Worm (Caenorhabditis elegans) whole organism, early embryonic: Measurements from ENCODE around the gene srg-59.

ENCODE experiments used
- B0310.2 ChIP-seq: sonication (generic microtip); optimal IDR thresholded peaks from 2 replicates; lab custom pipeline; 2016; ENCODE audit warnings: mild to moderate bottlenecking, missing genetic modification characterization, missing compliant biosample characterization
- F13C5.2 ChIP-seq: sonication (generic microtip); optimal IDR thresholded peaks from 2 replicates; lab custom pipeline; 2017; ENCODE audit warnings: mild to moderate bottlenecking, missing genetic modification characterization, inconsistent platforms, missing compliant biosample characterization
- ama-1 ChIP-seq: fragments of 150-350 bp; optimal IDR thresholded peaks from 2 replicates; lab custom pipeline; 2014
- ceh-13 ChIP-seq: fragments of 200-800 bp; sonication (Bioruptor generic); optimal IDR thresholded peaks from 2 replicates; lab custom pipeline; 2018; ENCODE audit warnings: mild to moderate bottlenecking, missing genetic modification characterization, missing compliant biosample characterization
- ceh-36 ChIP-seq: sonication (generic microtip); optimal IDR thresholded peaks from 2 replicates; lab custom pipeline; 2016; ENCODE audit warnings: missing genetic modification characterization, inconsistent platforms, missing compliant biosample characterization
- ets-7 ChIP-seq: sonication (generic microtip); optimal IDR thresholded peaks from 2 replicates; lab custom pipeline; 2016; ENCODE audit warnings: missing genotype, missing genetic modification characterization, missing compliant biosample characterization
- flt-1 ChIP-seq: fragments of 200-800 bp; sonication (Bioruptor generic); IDR thresholded peaks from 2 replicates; pipeline ENCODE4 v1.3.6; 2022; ENCODE audit warnings: missing genetic modification characterization, missing compliant biosample characterization
- hmbx-1 ChIP-seq: sonication (generic microtip); optimal IDR thresholded peaks from 2 replicates; lab custom pipeline; 2016; ENCODE audit warnings: mild to moderate bottlenecking, missing genetic modification characterization, missing compliant biosample characterization
- tbx-11 ChIP-seq: fragments of 200-800 bp; sonication (Bioruptor generic); IDR thresholded peaks from 2 replicates; pipeline ENCODE4 v1.3.6; 2022; ENCODE audit warnings: missing genetic modification characterization, missing compliant biosample characterization

DNA sequence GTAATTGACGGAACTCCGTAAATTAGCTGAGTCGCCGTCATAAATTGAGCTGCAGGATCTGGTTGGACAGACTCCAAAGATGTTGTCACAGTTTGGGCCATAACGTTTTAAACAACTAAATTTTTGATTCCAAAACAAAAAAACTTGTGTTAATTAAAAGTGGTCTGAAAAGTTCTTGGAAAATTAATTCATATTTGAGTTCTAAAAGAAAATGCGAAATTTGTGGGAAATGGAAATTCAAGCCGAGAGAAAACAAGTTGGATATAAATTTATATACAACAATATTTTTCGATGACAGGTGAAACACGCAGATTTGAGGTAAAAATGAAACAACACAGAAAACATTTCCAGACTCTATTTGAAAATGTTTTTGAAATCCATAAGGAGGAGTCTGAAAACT is at the start of gene srg-59:
- TF ChIP-seq flt-1 (GFP tag; lab: Robert Waterston, UW) (no peak), hmbx-1 (tag; lab: Kevin White, UChicago) (no peak), ets-7 (tag; lab: Kevin White, UChicago) (no peak), ama-1 (lab: Kevin White, UChicago) (no peak), ceh-13 (no peak), ceh-36 (tag; lab: Kevin White, UChicago) (no peak), B0310.2 (no peak), tbx-11 (GFP tag; lab: Robert Waterston, UW) (no peak), F13C5.2 (no peak)
